Fruit fly (Drosophila melanogaster) whole organism, embryonic: ENCODE data around the gene HisCl1.

ENCODE experiments used
- Awh ChIP-seq: fragments of 200-800 bp; sonication (Bioruptor generic); IDR thresholded peaks from 2 replicates; pipeline ENCODE4, ENCODE4 v1.3.6; 2022; ENCODE audit warnings: missing biosample characterization, missing genetic modification characterization
- Blimp-1 ChIP-seq: fragments of 200-800 bp; sonication (Bioruptor generic); optimal IDR thresholded peaks from 3 replicates; lab custom pipeline; 2018; ENCODE audit warnings: missing biosample characterization, missing genetic modification characterization, mild to moderate bottlenecking, moderate library complexity, missing genetic modification reagents
- CG10267 ChIP-seq: fragments of 200-800 bp; sonication (Bioruptor generic); optimal IDR thresholded peaks from 2 replicates; lab custom pipeline; 2018; ENCODE audit warnings: missing biosample characterization, mild to moderate bottlenecking, missing genetic modification characterization, moderate library complexity
- CG13424 ChIP-seq: fragments of 200-800 bp; sonication (Bioruptor generic); optimal IDR thresholded peaks from 2 replicates; lab custom pipeline; 2019; ENCODE audit warnings: missing biosample characterization, mild to moderate bottlenecking, missing genetic modification characterization, moderate library complexity
- CG3163 ChIP-seq: fragments of 200-800 bp; sonication (Bioruptor generic); optimal IDR thresholded peaks from 3 replicates; lab custom pipeline; 2016; ENCODE audit warnings: missing biosample characterization, missing genetic modification characterization
- CG4282 ChIP-seq: fragments of 200-800 bp; sonication (Bioruptor generic); optimal IDR thresholded peaks from 2 replicates; lab custom pipeline; 2016; ENCODE audit warnings: missing biosample characterization, missing genetic modification characterization
- CG6654 ChIP-seq: fragments of 200-800 bp; sonication (Bioruptor generic); optimal IDR thresholded peaks from 2 replicates; lab custom pipeline; 2017; ENCODE audit warnings: missing biosample characterization, mild to moderate bottlenecking, missing genetic modification characterization
- CG8388 ChIP-seq: fragments of 200-800 bp; sonication (Bioruptor generic); optimal IDR thresholded peaks from 2 replicates; lab custom pipeline; 2019; ENCODE audit warnings: missing biosample characterization, mild to moderate bottlenecking, missing genetic modification characterization, moderate library complexity
- E2f2 ChIP-seq: fragments of 200-800 bp; sonication (Bioruptor generic); IDR thresholded peaks from 2 replicates; pipeline ENCODE4 v1.3.6; 2022; ENCODE audit warnings: missing biosample characterization, missing genetic modification characterization
- Fer2 ChIP-seq: fragments of 200-800 bp; sonication (Bioruptor generic); optimal IDR thresholded peaks from 2 replicates; lab custom pipeline; 2018; ENCODE audit warnings: missing biosample characterization, mild to moderate bottlenecking, missing genetic modification characterization, moderate library complexity
- en ChIP-seq: fragments of 200-800 bp; sonication (Bioruptor generic); optimal IDR thresholded peaks from 2 replicates; lab custom pipeline; 2016; ENCODE audit warnings: missing biosample characterization, missing genetic modification characterization
- fru ChIP-seq: fragments of >200 bp; optimal IDR thresholded peaks from 2 replicates; lab custom pipeline; 2017
- gem ChIP-seq: fragments of 200-800 bp; sonication (Bioruptor generic); optimal IDR thresholded peaks from 2 replicates; lab custom pipeline; 2019; ENCODE audit warnings: missing biosample characterization, mild to moderate bottlenecking, missing genetic modification characterization, moderate library complexity

dm6 chr3R:11762500-11762899 is 24.5 kb upstream of the HisCl1 start:
- TF ChIP-seq gem (tag; lab: Kevin White, UChicago) (no peak), CG8388 (GFP tag; lab: Kevin White, UChicago) (no peak), fru (lab: Kevin White, UChicago) (no peak), CG10267 (tag; lab: Kevin White, UChicago) (no peak), CG3163 (no peak), Blimp-1 (GFP tag; lab: Kevin White, UChicago) (no peak), Awh (GFP tag; lab: Robert Waterston, UW) (no peak), CG4282 (GFP tag; lab: Kevin White, UChicago) (no peak), CG6654 (no peak), CG13424 (tag; lab: Kevin White, UChicago) (no peak), en (GFP tag; lab: Kevin White, UChicago) (no peak), E2f2 (GFP tag; lab: Robert Waterston, UW) (no peak), Fer2 (tag; lab: Kevin White, UChicago) (no peak)
